Fruit fly (Drosophila melanogaster) whole organism, larva: ENCODE results near the gene PIP82.

Source experiments
- noc ChIP-seq: fragments of 200-800 bp; sonication (Bioruptor generic); optimal IDR thresholded peaks from 3 replicates; lab custom pipeline; 2019; ENCODE audit warnings: missing biosample characterization, mild to moderate bottlenecking, missing genetic modification characterization, moderate library complexity

Gene PIP82

DNA sequence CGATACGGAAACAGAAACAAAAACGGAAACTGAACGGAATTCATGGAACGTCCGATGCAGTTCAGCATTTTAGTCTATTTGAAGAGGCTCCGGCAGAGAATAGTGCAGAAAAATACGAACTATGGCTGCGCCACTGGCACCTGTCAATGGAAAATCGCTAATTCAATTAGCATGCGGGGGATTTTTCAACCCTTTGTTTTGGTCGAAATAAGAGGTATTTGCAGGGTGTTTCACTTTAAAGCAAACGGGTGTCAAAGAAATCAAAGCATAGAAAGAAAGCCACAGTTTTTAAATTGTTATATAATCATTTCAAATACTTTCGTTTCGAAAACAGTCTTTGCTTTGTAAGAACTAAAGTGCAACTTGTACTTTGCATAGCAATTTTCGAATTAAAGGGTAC is at the start of gene PIP82:
Gene PIP82 (minus strand): TSS at position 101 of the 400 bp plus-strand sequence.
- no peak for TF ChIP-seq noc (tag; lab: Kevin White, UChicago)

DNA sequence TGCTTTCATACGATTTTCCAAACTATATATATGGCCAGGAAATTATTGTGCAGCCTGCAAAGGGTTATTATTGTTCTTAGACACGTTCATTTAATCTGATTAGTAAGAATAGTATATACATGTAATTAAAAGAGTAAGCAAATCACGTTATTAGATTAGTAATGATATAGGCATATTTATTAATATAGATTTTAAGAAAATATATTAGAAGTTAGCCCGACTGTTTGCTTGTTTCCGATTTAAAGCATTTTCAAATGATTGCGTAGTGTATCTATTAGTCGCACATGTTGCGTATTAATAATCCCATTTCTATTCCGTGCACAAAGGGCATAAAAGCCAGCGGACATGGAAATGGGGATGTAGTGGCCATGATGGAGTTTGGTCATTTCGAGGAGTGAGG is 49.6 kb upstream of the PIP82 start:
- no peak for TF ChIP-seq noc (tag; lab: Kevin White, UChicago)

DNA sequence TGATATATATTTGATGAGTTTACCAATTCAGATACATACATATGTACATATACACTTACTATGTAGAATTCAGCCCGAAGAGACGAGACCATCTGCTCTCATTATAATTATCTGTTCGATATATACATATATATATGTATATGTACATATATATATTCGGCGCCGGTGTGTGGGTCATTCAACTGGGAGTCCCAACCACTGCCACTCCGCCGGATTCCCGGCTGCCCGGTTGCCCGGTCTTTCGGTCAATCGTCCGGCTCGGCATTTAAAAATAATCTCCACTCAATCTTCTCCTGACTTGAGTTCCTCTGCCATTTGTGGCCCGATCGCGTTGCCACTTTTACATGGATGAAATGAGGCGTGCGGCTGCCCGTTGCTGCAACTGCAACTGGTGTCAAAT is 47.2 kb upstream of the PIP82 start:
- no peak for TF ChIP-seq noc (tag; lab: Kevin White, UChicago)

DNA sequence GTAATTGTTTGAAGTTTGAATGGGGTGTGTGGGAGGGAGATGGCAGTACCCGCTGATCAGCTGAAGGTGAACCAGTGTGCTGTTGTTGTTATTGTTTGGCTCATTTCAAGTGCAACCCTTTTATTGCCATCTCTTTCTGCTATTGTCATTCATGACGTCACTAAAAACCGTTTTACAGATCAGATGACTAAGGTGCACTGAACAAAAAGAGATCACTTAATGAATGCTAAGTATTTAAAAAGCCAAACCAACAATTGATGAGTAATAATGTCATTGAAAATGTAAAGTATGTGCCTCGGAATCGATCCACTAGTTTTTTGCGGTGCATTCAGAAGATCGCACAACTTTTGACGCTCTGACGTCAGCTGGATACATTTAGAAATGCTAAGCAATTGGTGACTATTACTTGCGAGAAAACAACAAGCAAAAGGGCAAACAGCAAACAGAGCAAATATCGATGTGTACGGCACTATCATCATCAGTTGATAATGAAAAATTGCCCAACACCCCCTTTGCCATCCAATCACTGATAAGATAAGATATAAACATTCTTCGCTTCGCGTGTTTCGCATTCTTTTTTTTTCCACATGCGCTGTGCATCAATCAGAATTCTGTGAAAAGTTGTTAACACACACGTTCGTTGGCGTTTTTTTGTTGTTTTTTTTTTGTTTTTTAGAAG is 45.3 kb upstream of the PIP82 start:
- no peak for TF ChIP-seq noc (tag; lab: Kevin White, UChicago)

DNA sequence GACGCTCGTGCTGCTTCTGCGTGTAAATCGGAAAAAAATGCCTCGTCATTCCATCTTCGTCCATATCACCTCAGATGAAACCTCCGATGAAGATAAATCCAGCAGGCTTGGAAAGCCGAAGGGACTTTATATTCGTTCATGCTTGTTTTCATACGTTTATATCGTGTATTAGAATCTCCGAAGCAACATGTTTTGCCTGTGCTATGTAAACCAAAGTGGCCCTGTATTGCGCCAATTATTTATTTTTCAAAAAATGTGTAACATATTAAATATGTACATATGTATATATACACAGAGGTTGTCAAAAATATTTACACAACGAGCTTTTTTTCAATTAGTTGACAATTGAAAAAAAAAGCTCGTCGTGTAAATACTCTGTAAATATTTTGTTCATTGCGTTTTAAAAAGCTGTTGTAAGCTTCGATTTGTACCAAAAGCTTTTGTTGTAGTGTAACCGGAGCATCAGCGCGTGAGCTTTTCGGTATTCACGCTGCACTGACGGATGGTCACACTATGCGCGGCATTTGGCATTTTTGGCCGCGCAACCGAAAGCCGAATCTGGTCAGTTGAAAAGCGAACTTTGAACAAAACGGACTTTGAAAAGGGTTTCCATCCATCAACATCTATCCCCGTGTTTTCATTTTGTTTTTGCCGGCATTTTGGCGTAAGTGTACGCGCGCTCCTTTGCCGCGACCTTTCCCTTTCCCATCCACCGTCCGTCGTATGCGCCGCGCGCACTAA is 44.4 kb upstream of the PIP82 start, which contains the start of gene CG12065:
Gene CG12065 (plus strand): TSS at position 563 of the 741 bp plus-strand sequence.
- no peak for TF ChIP-seq noc (tag; lab: Kevin White, UChicago)

DNA sequence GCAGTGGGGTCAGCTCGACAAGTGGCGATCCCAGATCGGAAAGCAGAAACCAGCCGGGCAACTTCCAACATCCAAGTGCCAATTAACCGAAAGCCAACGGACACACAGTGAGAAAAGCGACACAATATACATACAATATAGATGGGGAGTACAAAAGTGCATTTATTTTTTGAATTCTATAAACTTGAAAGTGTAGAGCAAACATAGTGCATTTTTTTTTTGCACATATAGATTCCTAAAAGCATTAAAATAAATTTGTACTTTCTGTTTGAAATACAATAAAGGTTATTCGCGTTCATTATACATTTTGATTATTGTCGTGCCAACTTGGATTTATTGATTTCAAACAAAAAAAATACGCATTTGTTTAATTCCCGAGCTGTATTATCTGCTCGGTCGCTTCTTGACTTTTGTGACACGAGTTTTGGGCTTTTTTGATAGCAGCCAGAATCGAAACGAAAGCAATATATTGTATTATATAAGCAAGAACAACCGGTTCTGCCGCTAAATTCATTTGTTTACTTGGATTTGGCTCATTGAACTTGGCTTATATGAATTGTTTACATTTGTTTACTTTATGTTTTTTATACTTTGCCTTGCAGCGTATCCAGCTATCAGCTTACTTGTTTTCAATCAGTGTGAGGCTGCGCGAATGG is 43.6 kb upstream of the PIP82 start, which contains the start of gene spirit:
Gene spirit (minus strand): TSS at position 655 of the 656 bp plus-strand sequence.
- TF ChIP-seq noc (tag; lab: Kevin White, UChicago): no peak

DNA sequence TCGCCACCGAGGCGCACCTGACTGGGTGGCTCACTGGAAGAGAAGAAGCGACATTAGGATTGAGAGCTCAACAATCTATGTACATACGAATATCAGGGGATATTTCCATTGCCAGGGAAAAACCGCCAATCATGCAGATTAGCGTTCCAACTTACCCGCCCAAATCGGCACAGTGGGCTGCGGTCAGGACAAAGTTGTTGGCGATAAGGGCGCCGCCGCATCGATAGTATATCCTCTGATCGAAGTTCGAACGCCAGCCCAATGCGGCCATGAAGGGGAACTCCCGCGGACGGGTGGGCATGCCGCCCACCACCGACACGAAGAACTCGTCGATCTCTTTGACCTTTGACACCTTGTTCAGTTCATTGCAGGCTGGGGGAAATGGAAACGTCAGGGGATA is 42.4 kb upstream of the PIP82 start:
- TF ChIP-seq noc (tag; lab: Kevin White, UChicago): no peak

DNA sequence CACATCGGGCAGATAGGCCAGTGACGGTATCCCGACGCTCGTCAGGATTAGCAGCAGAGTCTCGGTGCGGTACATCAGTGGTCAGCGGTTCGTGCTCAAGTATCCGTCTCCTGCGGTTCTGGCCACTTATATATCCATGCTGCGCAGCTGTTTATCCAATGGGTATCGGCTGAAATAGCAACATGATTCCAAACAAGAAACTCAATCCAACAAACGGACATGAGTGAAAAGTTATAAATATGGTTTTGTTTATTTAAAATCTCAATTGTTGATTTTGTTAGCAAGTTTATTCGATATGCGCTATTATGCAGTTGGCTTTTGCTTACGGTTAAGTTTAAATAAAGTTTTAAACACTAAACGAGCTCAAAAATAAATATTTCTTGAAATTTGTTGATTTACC is 41.4 kb upstream of the PIP82 start, which contains the start of gene CG12111:
Gene CG12111 (minus strand): TSS at position 101 of the 400 bp plus-strand sequence.
- TF ChIP-seq noc (tag; lab: Kevin White, UChicago): no peak

DNA sequence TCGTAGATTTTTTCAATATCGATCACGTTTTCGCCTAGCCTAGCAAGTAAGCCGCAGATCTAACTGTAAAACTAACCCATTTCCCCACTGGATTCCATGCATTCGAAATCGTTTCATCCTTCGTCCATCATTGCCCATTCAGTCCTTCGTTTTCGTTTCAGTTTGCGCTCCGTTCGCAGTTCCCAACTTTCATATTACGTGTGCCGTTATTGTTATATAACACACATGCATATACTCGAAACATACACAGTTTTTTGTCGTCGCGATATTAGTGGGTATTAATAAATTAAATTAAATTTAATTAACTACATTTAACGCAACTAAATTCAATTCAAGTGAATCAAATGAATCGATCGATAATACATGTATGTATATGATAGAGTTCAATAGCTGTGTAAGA is 40.1 kb upstream of the PIP82 start:
- no peak for TF ChIP-seq noc (tag; lab: Kevin White, UChicago)

DNA sequence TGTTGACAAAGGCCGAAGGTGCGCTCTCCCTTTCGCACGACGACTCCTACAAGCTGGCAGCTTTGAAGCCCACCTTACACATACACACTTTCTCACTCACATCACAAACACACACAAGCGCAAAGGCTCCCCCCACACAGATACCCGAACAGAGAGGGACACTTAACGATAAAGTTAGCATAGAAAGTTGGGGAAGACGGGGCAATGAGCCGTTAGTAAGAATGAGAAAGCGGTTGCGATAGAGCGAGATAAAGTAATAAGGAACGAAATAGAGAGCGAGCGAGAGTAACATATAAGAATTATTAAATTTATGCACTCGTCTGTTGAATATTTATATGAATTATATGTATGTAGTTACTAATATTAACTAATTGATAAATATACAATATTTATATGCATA is 39.5 kb upstream of the PIP82 start:
- TF ChIP-seq noc (tag; lab: Kevin White, UChicago): no peak

DNA sequence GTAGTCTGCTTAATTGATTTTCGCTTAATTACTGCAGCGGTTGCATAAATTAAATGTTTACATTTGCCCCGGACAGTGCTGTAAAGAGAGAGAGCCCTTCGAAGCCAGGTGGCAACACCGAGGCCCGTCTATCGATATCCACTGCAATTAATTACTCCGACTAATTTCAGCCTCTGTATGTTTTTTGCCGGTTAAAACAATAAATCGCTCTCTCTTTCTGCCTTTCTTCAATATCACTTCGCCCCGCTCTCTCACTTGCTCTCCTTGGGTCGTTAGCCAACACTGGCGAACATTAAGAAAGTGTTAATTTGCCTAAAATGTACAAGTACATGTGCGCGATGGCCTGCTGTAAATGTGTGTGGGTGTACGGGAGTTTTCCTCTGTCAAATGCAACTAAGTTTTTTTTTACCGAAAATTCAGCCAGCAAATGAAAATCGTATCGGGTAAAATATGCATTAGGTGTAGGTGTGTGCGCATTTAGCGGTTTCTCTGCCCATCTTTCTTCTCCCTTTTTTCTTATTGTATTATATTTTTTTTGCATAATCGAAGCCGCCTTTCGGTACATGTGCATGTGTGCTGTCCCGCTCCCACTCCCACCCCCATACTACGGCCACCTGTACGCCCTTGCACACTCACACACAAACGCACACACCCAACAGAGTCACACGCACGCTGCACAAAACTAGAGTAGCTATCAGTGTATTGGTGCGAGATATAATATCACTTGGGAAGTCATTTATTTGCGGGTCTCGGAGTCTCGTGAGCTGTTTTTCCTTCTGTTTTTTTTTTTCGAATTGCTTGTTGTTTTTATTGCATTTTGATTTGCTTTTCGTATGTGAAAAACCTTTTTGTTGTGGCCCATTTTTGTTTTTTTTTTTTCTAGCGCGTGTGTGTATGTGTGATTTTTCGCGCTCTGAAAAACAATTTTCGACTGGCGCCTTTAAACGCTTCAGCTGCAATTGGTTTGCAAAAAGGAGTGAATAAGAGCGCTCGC is 32.2 kb upstream of the PIP82 start:
- no peak for TF ChIP-seq noc (tag; lab: Kevin White, UChicago)

DNA sequence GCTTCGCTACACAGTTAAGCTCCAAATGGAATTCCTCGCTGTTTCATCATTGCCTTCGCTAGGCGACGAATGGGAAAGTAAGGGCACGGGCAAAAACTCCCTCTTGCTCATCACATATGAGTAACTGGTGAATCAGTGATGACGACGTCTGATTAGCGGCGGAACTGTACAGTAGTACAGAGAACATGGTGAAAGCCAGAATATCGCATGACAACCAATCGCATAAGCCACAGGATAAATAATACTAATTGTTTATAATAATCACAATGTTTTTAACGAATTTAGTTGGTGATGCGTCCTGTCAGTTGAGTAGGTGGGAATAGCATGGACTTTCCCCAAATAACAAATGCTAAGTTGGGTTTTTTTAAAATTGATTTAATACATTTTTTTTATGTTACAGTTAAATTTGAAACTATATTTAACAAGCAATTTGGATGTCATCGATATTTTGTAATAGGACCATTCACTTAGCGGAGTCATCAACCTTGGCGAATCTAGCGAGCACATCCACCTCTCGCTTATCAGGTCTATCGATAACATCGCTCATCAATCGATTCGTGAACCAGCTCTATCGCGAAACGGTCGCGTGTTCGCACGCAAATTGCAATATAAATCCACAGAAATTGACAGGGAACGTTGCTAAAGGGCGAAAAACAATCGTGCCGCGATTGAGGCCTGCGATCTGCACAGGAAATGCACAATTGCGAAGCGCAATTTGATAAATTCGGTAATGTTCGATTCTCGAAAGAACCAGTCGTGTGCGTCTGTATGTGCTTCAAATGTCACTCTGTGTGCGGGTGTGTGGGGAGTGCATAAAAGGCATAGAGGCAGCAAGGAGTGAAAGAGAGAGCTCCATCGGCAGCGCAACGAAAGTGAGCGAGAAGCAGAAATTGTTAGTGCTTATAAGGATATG is 30.8 kb upstream of the PIP82 start, which contains the start of the genes CG12112 and Trf4-1:
Gene CG12112 (minus strand): TSS at position 106 of the 913 bp plus-strand sequence.
Gene Trf4-1 (plus strand): TSS at position 236 of the 913 bp plus-strand sequence.
- peak; percentile 35 for TF ChIP-seq noc (tag; lab: Kevin White, UChicago)

DNA sequence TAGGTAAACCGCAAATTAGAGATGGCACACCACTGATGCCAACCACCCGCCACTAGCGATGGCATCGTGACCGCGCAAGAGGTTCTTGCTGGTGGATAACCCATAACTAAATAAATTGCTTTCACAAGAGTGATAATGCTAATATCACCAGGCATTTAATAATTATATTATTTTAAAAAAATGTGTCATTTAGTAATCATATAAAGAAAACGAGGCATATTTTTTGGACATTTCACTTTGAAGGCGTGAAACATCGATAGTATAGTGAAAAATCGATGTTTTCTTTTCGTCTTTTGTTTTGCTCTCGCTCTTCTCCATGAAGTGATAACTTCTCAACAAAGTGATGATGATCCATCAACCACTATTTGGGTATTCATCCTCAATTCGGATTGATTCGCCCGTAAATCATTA is 29.3 kb upstream of the PIP82 start, which contains the start of gene IntS4:
Gene IntS4 (minus strand): TSS at position 20 of the 411 bp plus-strand sequence.
- no peak for TF ChIP-seq noc (tag; lab: Kevin White, UChicago)

DNA sequence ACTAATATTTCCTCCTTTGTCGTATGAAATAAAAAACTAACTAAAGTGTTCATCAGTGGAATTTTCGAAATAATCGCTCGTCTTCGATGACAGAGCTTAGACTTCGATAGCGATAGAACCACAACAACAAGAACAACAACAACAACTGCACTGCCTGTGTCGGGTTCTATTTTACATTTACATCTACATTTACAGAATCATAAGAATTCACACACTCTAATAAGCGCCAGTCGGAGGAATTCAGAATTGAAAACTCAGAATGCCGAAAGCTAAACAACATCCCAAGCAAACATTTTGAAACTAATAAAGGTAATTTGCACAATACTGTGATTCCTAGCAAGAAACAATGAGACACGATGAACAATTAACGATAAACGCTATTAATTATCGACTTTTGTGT is 24.8 kb upstream of the PIP82 start:
- no peak for TF ChIP-seq noc (tag; lab: Kevin White, UChicago)
